Worm (Caenorhabditis elegans) whole organism, young adult: ENCODE results near the gene ccpp-6.

Source experiments
- B0035.1 ChIP-seq: sonication (generic microtip); optimal IDR thresholded peaks from 2 replicates; lab custom pipeline; 2016; ENCODE audit warnings: missing genetic modification characterization, mild to moderate bottlenecking, missing compliant biosample characterization, missing genotype, missing genetic modification reagents
- C17E4.6 ChIP-seq: fragments of 200-800 bp; sonication (Bioruptor generic); IDR thresholded peaks from 2 replicates; pipeline ENCODE4 v1.3.6; 2022; ENCODE audit warnings: missing genetic modification reagents, missing genetic modification characterization, missing compliant biosample characterization
- D2030.7 ChIP-seq: fragments of 200-800 bp; sonication (Bioruptor generic); IDR thresholded peaks from 2 replicates; pipeline ENCODE4 v1.3.6; 2022; ENCODE audit warnings: missing genetic modification reagents, missing genetic modification characterization, missing compliant biosample characterization
- F33H1.4 ChIP-seq: fragments of 200-800 bp; sonication (Bioruptor generic); IDR thresholded peaks from 2 replicates; pipeline ENCODE4 v1.3.6; 2022; ENCODE audit warnings: missing genetic modification reagents, missing genetic modification characterization, missing compliant biosample characterization
- F37B4.10 ChIP-seq: fragments of 200-800 bp; sonication (Bioruptor generic); IDR thresholded peaks from 2 replicates; pipeline ENCODE4 v1.3.6; 2022; ENCODE audit warnings: missing genetic modification characterization, missing compliant biosample characterization
- F39B2.1 ChIP-seq: fragments of 200-800 bp; sonication (Bioruptor generic); IDR thresholded peaks from 2 replicates; pipeline ENCODE4 v1.3.6; 2022; ENCODE audit warnings: missing genetic modification reagents, missing genetic modification characterization, missing compliant biosample characterization
- Y56A3A.18 ChIP-seq: fragments of 200-800 bp; sonication (Bioruptor generic); IDR thresholded peaks from 2 replicates; pipeline ENCODE4 v1.3.6; 2022; ENCODE audit warnings: missing genetic modification reagents, missing genetic modification characterization, missing compliant biosample characterization
- Y67H2A.10 ChIP-seq: fragments of 200-800 bp; sonication (Bioruptor generic); conservative IDR thresholded peaks from 2 replicates; pipeline ENCODE4 v1.3.6; 2022; ENCODE audit warnings: missing genetic modification reagents, missing genetic modification characterization, missing compliant biosample characterization
- aptf-2 ChIP-seq: fragments of 200-800 bp; sonication (Bioruptor generic); conservative IDR thresholded peaks from 2 replicates; pipeline ENCODE4 v1.3.6; 2022; ENCODE audit warnings: missing genetic modification reagents, missing genetic modification characterization, missing compliant biosample characterization
- bed-1 ChIP-seq: fragments of 200-800 bp; sonication (Bioruptor generic); IDR thresholded peaks from 2 replicates; pipeline ENCODE4 v1.3.6; 2022; ENCODE audit warnings: missing genetic modification reagents, missing genetic modification characterization, missing compliant biosample characterization
- ccch-3 ChIP-seq: fragments of 200-800 bp; sonication (Bioruptor generic); optimal IDR thresholded peaks from 2 replicates; lab custom pipeline; 2018; ENCODE audit warnings: mild to moderate bottlenecking, missing genetic modification characterization, missing compliant biosample characterization
- ceh-91 ChIP-seq: fragments of 200-800 bp; sonication (Bioruptor generic); IDR thresholded peaks from 2 replicates; pipeline ENCODE4 v1.3.6; 2022; ENCODE audit warnings: missing genetic modification reagents, missing genetic modification characterization, missing compliant biosample characterization
- dpl-1 ChIP-seq: fragments of 150-350 bp; optimal IDR thresholded peaks from 2 replicates; lab custom pipeline; 2014; ENCODE audit warnings: missing biosample characterization, missing genetic modification reagents, missing genetic modification characterization
- efl-1 ChIP-seq: fragments of 150-350 bp; optimal IDR thresholded peaks from 2 replicates; lab custom pipeline; 2014; ENCODE audit warnings: missing biosample characterization, missing genetic modification reagents, missing genetic modification characterization
- egl-44 ChIP-seq: fragments of 200-800 bp; sonication (Bioruptor generic); IDR thresholded peaks from 2 replicates; pipeline ENCODE4 v1.3.6; 2022; ENCODE audit warnings: missing genetic modification reagents, missing genetic modification characterization, missing compliant biosample characterization
- ets-4 ChIP-seq: fragments of 200-800 bp; sonication (Bioruptor generic); optimal IDR thresholded peaks from 2 replicates; lab custom pipeline; 2018; ENCODE audit warnings: mild to moderate bottlenecking, missing genetic modification characterization, missing compliant biosample characterization
- him-1 ChIP-seq: sonication (generic microtip); optimal IDR thresholded peaks from 2 replicates; lab custom pipeline; 2016; ENCODE audit warnings: missing genotype, missing genetic modification reagents, missing genetic modification characterization, missing compliant biosample characterization
- hlh-12 ChIP-seq: sonication (generic microtip); optimal IDR thresholded peaks from 2 replicates; lab custom pipeline; 2016; ENCODE audit warnings: missing genetic modification characterization, missing compliant biosample characterization
- hmg-1.2 ChIP-seq: fragments of 200-800 bp; sonication (Bioruptor generic); IDR thresholded peaks from 2 replicates; pipeline ENCODE4 v1.3.6; 2022; ENCODE audit warnings: missing genetic modification reagents, missing genetic modification characterization, missing compliant biosample characterization
- lin-26 ChIP-seq: fragments of 200-800 bp; sonication (Bioruptor generic); IDR thresholded peaks from 2 replicates; pipeline ENCODE4 v1.3.6; 2022; ENCODE audit warnings: missing genetic modification reagents, missing genetic modification characterization, missing compliant biosample characterization
- lin-35 ChIP-seq, 3 experiments: fragments of 150-350 bp in 2 of 3; sonication (generic microtip) in 1 of 3; optimal IDR thresholded peaks; 2 replicates each; lab custom pipeline; 2014 to 2018; ENCODE audit warnings: missing biosample characterization in 3 of 3, missing genetic modification characterization in 3 of 3, missing genetic modification reagents in 3 of 3
- lin-54 ChIP-seq: fragments of 200-800 bp; sonication (Bioruptor generic); optimal IDR thresholded peaks from 2 replicates; lab custom pipeline; 2018; ENCODE audit warnings: mild to moderate bottlenecking, missing genetic modification characterization, missing compliant biosample characterization
- nfyb-1 ChIP-seq: fragments of 200-800 bp; sonication (Bioruptor generic); IDR thresholded peaks from 2 replicates; pipeline ENCODE4 v1.3.6; 2022; ENCODE audit warnings: missing genetic modification reagents, missing genetic modification characterization, missing compliant biosample characterization
- nhr-80 ChIP-seq: sonication (generic microtip); optimal IDR thresholded peaks from 2 replicates; lab custom pipeline; 2016; ENCODE audit warnings: missing genetic modification characterization, missing compliant biosample characterization
- nhr-90 ChIP-seq: sonication (generic microtip); optimal IDR thresholded peaks from 2 replicates; lab custom pipeline; 2016; ENCODE audit warnings: missing genotype, mild to moderate bottlenecking, missing genetic modification characterization, missing compliant biosample characterization
- snpc-1.3 ChIP-seq: sonication (generic microtip); optimal IDR thresholded peaks from 2 replicates; lab custom pipeline; 2017; ENCODE audit warnings: missing genetic modification characterization, mild to moderate bottlenecking, missing compliant biosample characterization, antibody characterized with exemption, moderate library complexity, missing genotype, missing genetic modification reagents; ENCODE audit not compliant: insufficient read depth
- snpc-3.4 ChIP-seq: sonication (generic microtip); optimal IDR thresholded peaks from 2 replicates; lab custom pipeline; 2017; ENCODE audit warnings: missing genetic modification characterization, mild to moderate bottlenecking, missing compliant biosample characterization, antibody characterized with exemption, moderate library complexity, missing genotype, missing genetic modification reagents
- somi-1 ChIP-seq: fragments of 200-800 bp; sonication (Bioruptor generic); optimal IDR thresholded peaks from 2 replicates; lab custom pipeline; 2018; ENCODE audit warnings: mild to moderate bottlenecking, missing genetic modification characterization, missing compliant biosample characterization
- unc-130 ChIP-seq: sonication (generic microtip); optimal IDR thresholded peaks from 2 replicates; lab custom pipeline; 2016; ENCODE audit warnings: missing genetic modification reagents, missing genetic modification characterization, missing compliant biosample characterization
- zfh-2 ChIP-seq: fragments of 200-800 bp; sonication (Bioruptor generic); conservative IDR thresholded peaks from 2 replicates; pipeline ENCODE4 v1.3.6; 2022; ENCODE audit warnings: missing genetic modification reagents, missing genetic modification characterization, missing compliant biosample characterization
- ztf-22 ChIP-seq: fragments of 200-800 bp; sonication (Bioruptor generic); optimal IDR thresholded peaks from 2 replicates; lab custom pipeline; 2018; ENCODE audit warnings: mild to moderate bottlenecking, missing genetic modification characterization, moderate library complexity, missing compliant biosample characterization
- ztf-25 ChIP-seq: fragments of 200-800 bp; sonication (Bioruptor generic); IDR thresholded peaks from 2 replicates; pipeline ENCODE4 v1.3.6; 2022; ENCODE audit warnings: missing genetic modification reagents, missing genetic modification characterization, missing compliant biosample characterization

ccpp-6 gene

ce11 chrII:5370641-5371040 is 16.5 kb downstream of the ccpp-6 start, which contains the start of gene F09E5.12:
TSS of gene F09E5.12 (minus strand) at chrII:5370741.
- TF ChIP-seq snpc-3.4, result no peak
- no peak for TF ChIP-seq nhr-90 (tag; lab: Kevin White, UChicago)
- no peak for TF ChIP-seq unc-130
- no peak for TF ChIP-seq egl-44 (GFP tag; lab: Robert Waterston, UW)
- no peak for TF ChIP-seq hlh-12
- no peak for TF ChIP-seq lin-54 (GFP tag; lab: Kevin White, UChicago)
- TF ChIP-seq ztf-25 (GFP tag; lab: Robert Waterston, UW), result no peak
- no peak for TF ChIP-seq zfh-2
- TF ChIP-seq C17E4.6 (GFP tag; lab: Robert Waterston, UW), result no peak
- TF ChIP-seq Y56A3A.18 (GFP tag; lab: Robert Waterston, UW), result no peak
- no peak for TF ChIP-seq ceh-91 (GFP tag; lab: Robert Waterston, UW)
- no peak for TF ChIP-seq him-1 (tag; lab: Kevin White, UChicago)
- TF ChIP-seq nfyb-1 (GFP tag; lab: Robert Waterston, UW), result no peak
- no peak for TF ChIP-seq Y67H2A.10 (GFP tag; lab: Robert Waterston, UW)
- no peak for TF ChIP-seq ccch-3 (GFP tag; lab: Kevin White, UChicago)

DNA sequence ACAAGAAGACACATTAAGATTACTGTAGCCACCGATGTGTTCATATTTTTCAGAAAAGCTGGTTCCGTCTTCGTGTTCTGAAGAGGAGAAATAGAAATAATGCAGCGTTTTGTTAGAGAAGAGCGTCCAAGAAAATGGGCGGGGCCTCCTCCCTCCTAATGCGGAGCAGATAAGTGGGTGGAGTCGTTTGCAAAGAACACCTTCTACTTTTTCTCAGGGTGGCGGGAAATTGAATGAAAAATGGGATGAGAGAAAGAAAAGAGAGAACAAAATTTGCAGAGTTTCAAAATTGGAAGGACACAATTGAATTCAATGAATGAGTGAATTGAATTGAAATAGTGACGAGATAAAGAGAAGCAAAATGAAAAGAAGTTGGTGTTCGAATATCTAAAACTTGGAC is 21.5 kb downstream of the ccpp-6 start, which contains the start of gene F09E5.16:
F09E5.16 (minus strand) TSS at position 101 of the 400 bp plus-strand sequence.
- TF ChIP-seq F39B2.1 (no peak), snpc-1.3 (tag; lab: Kevin White, UChicago) (no peak), snpc-3.4 (no peak), B0035.1 (tag; lab: Kevin White, UChicago) (no peak), lin-26 (GFP tag; lab: Robert Waterston, UW) (no peak), F33H1.4 (GFP tag; lab: Robert Waterston, UW) (no peak), lin-54 (GFP tag; lab: Kevin White, UChicago) (no peak), bed-1 (GFP tag; lab: Robert Waterston, UW) (no peak), him-1 (tag; lab: Kevin White, UChicago) (no peak), ceh-91 (GFP tag; lab: Robert Waterston, UW) (no peak)

DNA sequence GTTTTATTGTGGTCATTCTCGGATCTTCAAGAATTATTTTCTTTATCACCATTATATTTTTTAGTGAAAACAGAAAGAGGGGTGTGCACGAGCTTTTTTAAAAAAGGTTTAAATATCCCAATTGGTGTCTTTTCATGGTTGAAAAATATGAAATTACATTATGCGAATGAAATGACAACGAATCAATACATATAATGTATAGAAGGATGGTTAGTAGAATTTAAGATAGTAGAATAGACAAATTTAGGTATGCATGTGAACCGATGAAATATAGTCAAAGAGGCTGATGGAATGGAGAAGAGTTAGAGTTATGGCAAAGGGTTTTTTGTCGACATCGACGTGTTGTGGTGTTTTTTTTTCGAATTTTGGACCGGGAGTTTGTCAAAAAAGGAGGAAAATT is 22.6 kb downstream of the ccpp-6 start:
- no peak for TF ChIP-seq aptf-2
- TF ChIP-seq dpl-1 (GFP tag; lab: Kevin White, UChicago), result no peak
- TF ChIP-seq efl-1 (GFP tag; lab: Kevin White, UChicago), result no peak
- TF ChIP-seq, all 124 proteins: peak for 0

ce11 chrII:5359252-5359651 is 27.9 kb downstream of the ccpp-6 start, which contains the start of gene sec-6:
TSS of gene sec-6 (plus strand) at chrII:5359552.
- TF ChIP-seq F37B4.10 (no peak), hmg-1.2 (GFP tag; lab: Robert Waterston, UW) (no peak), Y56A3A.18 (GFP tag; lab: Robert Waterston, UW) (no peak), ztf-25 (GFP tag; lab: Robert Waterston, UW) (no peak), ets-4 (GFP tag; lab: Kevin White, UChicago) (no peak), lin-54 (GFP tag; lab: Kevin White, UChicago) (no peak), lin-35 (GFP tag; optimal IDR thresholded peaks at IDR 0.05; lab: Kevin White, UChicago) (no peak), nhr-80 (tag; lab: Kevin White, UChicago) (no peak), D2030.7 (GFP tag; lab: Robert Waterston, UW) (no peak), ztf-22 (GFP tag; lab: Kevin White, UChicago) (no peak), somi-1 (no peak)
